Fruit fly (Drosophila melanogaster) ovary, adult (tissue): ENCODE results near the gene ppk27.

Experiments
- CG17801 ChIP-seq: fragments of 200-800 bp; optimal IDR thresholded peaks from 2 replicates; lab custom pipeline; 2019; ENCODE audit warnings: missing biosample characterization, mild to moderate bottlenecking, missing genetic modification characterization, moderate library complexity; ENCODE audit not compliant: partially characterized antibody

ppk27 gene

dm6 chr3L:3782584-3783218 is 27.7 kb upstream of the ppk27 start:
- TF ChIP-seq CG17801 (GFP tag; lab: Kevin White, UChicago), result no peak

dm6 chr3L:3778463-3778862 is 23.5 kb upstream of the ppk27 start:
- no peak for TF ChIP-seq CG17801 (GFP tag; lab: Kevin White, UChicago)

dm6 chr3L:3776559-3777097 is 21.6 kb upstream of the ppk27 start:
- no peak for TF ChIP-seq CG17801 (GFP tag; lab: Kevin White, UChicago)

- TF ChIP-seq CG17801 (GFP tag; lab: Kevin White, UChicago), result no peak
These were observed 18.3 kb upstream of the ppk27 start for dm6 chr3L:3773317-3773716.

- peak; percentile 7 for TF ChIP-seq CG17801 (GFP tag; lab: Kevin White, UChicago)
These were observed 17.4 kb upstream of the ppk27 start for dm6 chr3L:3772284-3772987.

dm6 chr3L:3771406-3771935 is 16.5 kb upstream of the ppk27 start:
- peak; percentile 87 for TF ChIP-seq CG17801 (GFP tag; lab: Kevin White, UChicago)

dm6 chr3L:3770823-3771222 is 15.8 kb upstream of the ppk27 start:
- no peak for TF ChIP-seq CG17801 (GFP tag; lab: Kevin White, UChicago)

dm6 chr3L:3769157-3769556 is 14.2 kb upstream of the ppk27 start:
- TF ChIP-seq CG17801 (GFP tag; lab: Kevin White, UChicago), result no peak

dm6 chr3L:3767825-3768224 is 12.8 kb upstream of the ppk27 start:
- TF ChIP-seq CG17801 (GFP tag; lab: Kevin White, UChicago), result no peak

dm6 chr3L:3766704-3767103 is 11.7 kb upstream of the ppk27 start:
- TF ChIP-seq CG17801 (GFP tag; lab: Kevin White, UChicago), result no peak

- no peak for TF ChIP-seq CG17801 (GFP tag; lab: Kevin White, UChicago)
These were observed 10.9 kb upstream of the ppk27 start for dm6 chr3L:3765782-3766520.

- no peak for TF ChIP-seq CG17801 (GFP tag; lab: Kevin White, UChicago)
These were observed 9.3 kb upstream of the ppk27 start for dm6 chr3L:3764338-3764737.

dm6 chr3L:3763335-3763734 is 8.3 kb upstream of the ppk27 start:
- TF ChIP-seq CG17801 (GFP tag; lab: Kevin White, UChicago), result no peak

- no peak for TF ChIP-seq CG17801 (GFP tag; lab: Kevin White, UChicago)
These were observed 5.5 kb upstream of the ppk27 start for dm6 chr3L:3760395-3760997.

dm6 chr3L:3758603-3759002 is 3.6 kb upstream of the ppk27 start:
- TF ChIP-seq CG17801 (GFP tag; lab: Kevin White, UChicago), result no peak
